Worm (Caenorhabditis elegans) whole organism, L4/young adult: ENCODE results near the gene aex-4.

Experiments
- W03F9.2 ChIP-seq: fragments of 150-350 bp; optimal IDR thresholded peaks from 2 replicates; lab custom pipeline; 2014; ENCODE audit warnings: missing biosample characterization, missing genetic modification characterization
- dao-5 ChIP-seq: sonication (generic microtip); optimal IDR thresholded peaks from 2 replicates; lab custom pipeline; 2016; ENCODE audit warnings: missing genotype, missing genetic modification characterization, moderate library complexity, missing compliant biosample characterization
- him-1 ChIP-seq: sonication (generic microtip); optimal IDR thresholded peaks from 2 replicates; lab custom pipeline; 2016; ENCODE audit warnings: missing genotype, missing genetic modification reagents, missing genetic modification characterization, missing compliant biosample characterization

The aex-4 gene

DNA sequence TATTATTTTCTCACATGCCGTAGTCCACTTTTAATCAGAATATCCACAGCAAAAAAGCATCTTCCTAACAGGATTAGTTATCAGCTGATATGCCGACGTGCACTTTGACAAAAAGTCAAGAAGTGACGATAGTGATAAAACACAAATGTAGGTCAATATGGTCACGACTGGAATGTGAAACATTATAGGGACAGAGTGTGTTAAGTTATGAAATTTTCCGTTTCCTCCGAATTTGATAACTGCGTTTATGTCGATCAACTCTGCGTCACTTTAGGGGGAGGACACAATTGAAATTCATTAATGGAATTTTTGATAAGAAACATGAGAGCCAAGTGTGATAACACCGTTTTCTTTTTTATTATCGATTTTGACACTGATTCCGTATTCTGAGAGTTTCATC lies at the start of gene aex-4:
TSS of gene aex-4 (plus strand) at position 312 of the 400 bp plus-strand sequence.
- TF ChIP-seq him-1: no peak
- TF ChIP-seq W03F9.2 (tag; lab: Kevin White, UChicago): no peak
- TF ChIP-seq dao-5: no peak

DNA sequence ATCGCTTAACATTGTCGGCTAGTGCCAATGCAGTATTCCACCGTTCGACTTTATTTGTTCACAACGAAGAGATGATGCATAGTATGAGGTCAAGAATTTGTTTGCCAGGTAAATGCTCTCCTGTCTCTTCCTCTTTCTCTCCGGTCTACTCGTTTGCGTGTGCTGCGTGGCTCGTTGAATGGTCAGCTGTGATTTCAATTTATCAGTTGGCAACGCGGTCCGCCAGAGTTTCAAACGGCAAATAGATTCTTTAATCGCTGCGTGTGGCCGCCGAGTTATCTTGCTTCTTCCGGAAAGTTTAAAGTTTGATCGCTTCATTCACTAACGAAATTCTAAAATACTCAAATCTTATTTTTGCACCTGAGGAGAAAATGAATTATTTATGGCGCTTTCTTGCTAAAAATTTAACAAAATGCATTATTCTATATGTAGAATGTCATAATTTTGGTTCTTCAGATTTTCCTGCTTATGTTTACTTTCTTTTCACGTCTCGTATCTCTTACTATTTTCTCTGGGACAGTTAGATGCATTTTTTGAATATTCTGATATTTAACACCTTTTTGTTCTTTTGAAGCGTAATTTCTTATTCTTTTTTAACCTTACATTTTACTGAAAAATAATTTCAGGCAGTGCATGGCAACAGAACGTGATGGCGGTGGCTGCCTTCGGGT lies 48.4 kb upstream of the aex-4 start, which contains the start of gene tsp-17:
TSS of gene tsp-17 (plus strand) at position 621 of the 671 bp plus-strand sequence.
- TF ChIP-seq dao-5 (no peak), him-1 (no peak)

ce11 chrX:3683060-3683459 lies 46.0 kb upstream of the aex-4 start:
- TF ChIP-seq dao-5 (no peak), him-1 (no peak), W03F9.2 (tag; lab: Kevin White, UChicago) (no peak)

ce11 chrX:3686420-3686819 lies 42.7 kb upstream of the aex-4 start:
- TF ChIP-seq W03F9.2 (tag; lab: Kevin White, UChicago): no peak
- no peak for TF ChIP-seq him-1
- TF ChIP-seq dao-5: no peak

- TF ChIP-seq dao-5: no peak
- TF ChIP-seq W03F9.2 (tag; lab: Kevin White, UChicago): no peak
- no peak for TF ChIP-seq him-1
Measured at ce11 chrX:3689155-3689719, 39.8 kb upstream of the aex-4 start, which contains the start of gene tag-278. Gene tag-278 (minus strand): TSS chrX:3689205.

ce11 chrX:3689802-3690201 lies 39.3 kb upstream of the aex-4 start:
- TF ChIP-seq W03F9.2 (tag; lab: Kevin White, UChicago) (no peak), dao-5 (no peak), him-1 (no peak)

ce11 chrX:3693138-3693537 lies 35.9 kb upstream of the aex-4 start, which contains the start of gene C02F12.8:
Gene C02F12.8 (minus strand): TSS chrX:3693238.
- TF ChIP-seq W03F9.2 (tag; lab: Kevin White, UChicago) (no peak), dao-5 (no peak), him-1 (no peak)

- TF ChIP-seq him-1 (peak; percentile 60), dao-5 (no peak)
Measured at ce11 chrX:3694172-3694571, 34.9 kb upstream of the aex-4 start.

ce11 chrX:3695826-3696225 lies 33.3 kb upstream of the aex-4 start:
- TF ChIP-seq him-1 (no peak), dao-5 (no peak), W03F9.2 (tag; lab: Kevin White, UChicago) (no peak)

DNA sequence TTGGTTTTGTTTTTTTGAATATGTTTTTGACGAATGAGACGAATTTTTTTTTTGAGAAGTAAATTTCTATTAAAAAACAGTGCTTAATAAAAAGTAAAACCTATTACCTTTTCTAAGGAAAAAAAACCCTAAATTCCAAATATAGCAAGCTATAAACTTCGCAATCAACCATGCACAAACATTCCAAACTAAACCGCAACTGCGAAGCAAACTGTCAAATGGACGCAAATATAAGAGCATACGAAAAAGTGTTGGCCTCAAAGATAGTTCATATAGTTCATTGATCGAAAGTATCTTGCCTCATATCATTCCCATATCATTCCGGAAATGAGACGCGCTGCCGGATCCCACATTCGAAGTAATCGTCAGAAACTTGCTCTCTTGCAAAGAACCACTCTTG lies 32.5 kb upstream of the aex-4 start, which contains the start of gene C01C4.3:
TSS of gene C01C4.3 (plus strand) at position 301 of the 400 bp plus-strand sequence.
- TF ChIP-seq W03F9.2 (tag; lab: Kevin White, UChicago) (no peak), him-1 (no peak), dao-5 (no peak)

- TF ChIP-seq dao-5 (peak; percentile 63), him-1 (peak; percentile 92), W03F9.2 (tag; lab: Kevin White, UChicago) (no peak)
Measured at ce11 chrX:3697623-3698022, 31.5 kb upstream of the aex-4 start.

ce11 chrX:3701861-3702260 lies 27.2 kb upstream of the aex-4 start:
- TF ChIP-seq W03F9.2 (tag; lab: Kevin White, UChicago): no peak
- TF ChIP-seq him-1: no peak
- TF ChIP-seq dao-5: no peak

- no peak for TF ChIP-seq dao-5
- TF ChIP-seq him-1: no peak
- TF ChIP-seq W03F9.2 (tag; lab: Kevin White, UChicago): no peak
Measured at ce11 chrX:3705319-3705718, 23.8 kb upstream of the aex-4 start.

- TF ChIP-seq W03F9.2 (tag; lab: Kevin White, UChicago): no peak
- no peak for TF ChIP-seq dao-5
- TF ChIP-seq him-1: no peak
Measured at ce11 chrX:3706319-3706718, 22.8 kb upstream of the aex-4 start.

ce11 chrX:3709747-3710146 lies 19.3 kb upstream of the aex-4 start:
- TF ChIP-seq him-1: no peak
- TF ChIP-seq W03F9.2 (tag; lab: Kevin White, UChicago): no peak
- no peak for TF ChIP-seq dao-5
